Worm (Caenorhabditis elegans) whole organism, L4 larva: Measurements from ENCODE around the gene dnj-20.
A peak's percentile ranks its signal among the peaks of the same experiment; 100 is the strongest.

ENCODE experiments used
- F26F4.8 ChIP-seq: fragments of 200-800 bp; sonication (Bioruptor generic); conservative IDR thresholded peaks from 2 replicates; pipeline ENCODE4 v1.3.6; 2022; ENCODE audit warnings: missing genetic modification characterization, missing compliant biosample characterization
- F49E8.2 ChIP-seq: sonication (generic microtip); optimal IDR thresholded peaks from 2 replicates; lab custom pipeline; 2016; ENCODE audit warnings: missing compliant biosample characterization, mild to moderate bottlenecking, missing genetic modification characterization, borderline replicate concordance
- R02D3.7 ChIP-seq: fragments of 150-350 bp; sonication (generic microtip); optimal IDR thresholded peaks from 3 replicates; lab custom pipeline; 2014; ENCODE audit warnings: missing biosample characterization, missing genetic modification characterization
- Y75B8A.6 ChIP-seq: fragments of 200-800 bp; sonication (Bioruptor generic); IDR thresholded peaks from 2 replicates; pipeline ENCODE4 v1.3.6; 2022; ENCODE audit warnings: missing genetic modification reagents, missing genetic modification characterization, missing compliant biosample characterization
- ZK337.2 ChIP-seq: fragments of 200-800 bp; sonication (Bioruptor generic); IDR thresholded peaks from 2 replicates; pipeline ENCODE4 v1.3.6; 2022; ENCODE audit warnings: missing genetic modification reagents, missing genetic modification characterization, missing compliant biosample characterization
- ZK546.5 ChIP-seq, 2 experiments: sonication (generic microtip); optimal IDR thresholded peaks; 2 replicates each; lab custom pipeline; 2017; ENCODE audit warnings: missing biosample characterization in 2 of 2, missing genetic modification characterization in 2 of 2
- aha-1 ChIP-seq: fragments of 150-350 bp; peaks from one replicate; lab custom pipeline; 2014; ENCODE audit warnings: missing biosample characterization, missing genetic modification characterization
- aly-2 ChIP-seq: sonication (generic microtip); optimal IDR thresholded peaks from 2 replicates; lab custom pipeline; 2018; ENCODE audit warnings: missing biosample characterization, missing genetic modification characterization
- attf-4 ChIP-seq: sonication (generic microtip); optimal IDR thresholded peaks from 3 replicates; lab custom pipeline; 2017; ENCODE audit warnings: missing biosample characterization, missing genetic modification characterization
- ceh-44 ChIP-seq: fragments of 200-800 bp; sonication (Bioruptor generic); IDR thresholded peaks from 2 replicates; pipeline ENCODE4 v1.3.6; 2022; ENCODE audit warnings: missing genetic modification reagents, missing genetic modification characterization, missing compliant biosample characterization
- ceh-62 ChIP-seq: sonication (generic microtip); optimal IDR thresholded peaks from 2 replicates; lab custom pipeline; 2017; ENCODE audit warnings: missing biosample characterization, missing genetic modification characterization
- cey-2 ChIP-seq: sonication (generic microtip); optimal IDR thresholded peaks from 3 replicates; lab custom pipeline; 2017; ENCODE audit warnings: missing genetic modification characterization, mild to moderate bottlenecking, missing compliant biosample characterization, antibody characterized with exemption, borderline replicate concordance; ENCODE audit not compliant: insufficient read depth
- ctbp-1 ChIP-seq: fragments of 200-800 bp; sonication (Bioruptor generic); IDR thresholded peaks from 2 replicates; pipeline ENCODE4 v1.3.6; 2022; ENCODE audit warnings: missing genetic modification reagents, missing genetic modification characterization, missing compliant biosample characterization
- daf-12 ChIP-seq: fragments of 150-350 bp; optimal IDR thresholded peaks from 2 replicates; lab custom pipeline; 2014; ENCODE audit warnings: missing biosample characterization, missing genetic modification reagents, missing genetic modification characterization
- daf-8 ChIP-seq: fragments of 200-800 bp; sonication (Bioruptor generic); IDR thresholded peaks from 2 replicates; pipeline ENCODE4 v1.3.6; 2022; ENCODE audit warnings: missing genetic modification characterization, missing compliant biosample characterization
- dmd-6 ChIP-seq: fragments of 200-800 bp; sonication (Bioruptor generic); IDR thresholded peaks from 2 replicates; pipeline ENCODE4 v1.3.6; 2022; ENCODE audit warnings: missing genetic modification reagents, missing genetic modification characterization, missing compliant biosample characterization
- dmd-8 ChIP-seq: fragments of 200-800 bp; sonication (Bioruptor generic); IDR thresholded peaks from 2 replicates; pipeline ENCODE4 v1.3.6; 2022; ENCODE audit warnings: missing genetic modification characterization, missing compliant biosample characterization
- dpl-1 ChIP-seq: fragments of 150-350 bp; optimal IDR thresholded peaks from 2 replicates; lab custom pipeline; 2014; ENCODE audit warnings: missing biosample characterization, missing genetic modification reagents, missing genetic modification characterization
- duxl-1 ChIP-seq: sonication (generic microtip); optimal IDR thresholded peaks from 2 replicates; lab custom pipeline; 2016; ENCODE audit warnings: mild to moderate bottlenecking, missing genetic modification characterization, moderate library complexity, missing compliant biosample characterization; ENCODE audit not compliant: poor library complexity
- fkh-10 ChIP-seq: fragments of 150-350 bp; optimal IDR thresholded peaks from 2 replicates; lab custom pipeline; 2014; ENCODE audit warnings: missing biosample characterization, missing genetic modification reagents, missing genetic modification characterization
- fos-1 ChIP-seq: fragments of 150-350 bp; optimal IDR thresholded peaks from 2 replicates; lab custom pipeline; 2014; ENCODE audit warnings: missing biosample characterization, missing genetic modification characterization
- hlh-11 ChIP-seq: fragments of 200-800 bp; sonication (Bioruptor generic); optimal IDR thresholded peaks from 2 replicates; lab custom pipeline; 2018; ENCODE audit warnings: mild to moderate bottlenecking, missing genetic modification characterization, missing compliant biosample characterization
- lim-7 ChIP-seq: fragments of 200-800 bp; sonication (Bioruptor generic); IDR thresholded peaks from 2 replicates; pipeline ENCODE4 v1.3.6; 2022; ENCODE audit warnings: missing genetic modification characterization, missing compliant biosample characterization
- lin-1 ChIP-seq: fragments of 200-800 bp; sonication (Bioruptor generic); IDR thresholded peaks from 2 replicates; pipeline ENCODE4 v1.3.6; 2022; ENCODE audit warnings: missing genetic modification reagents, missing genetic modification characterization, missing compliant biosample characterization
- lin-15B ChIP-seq: fragments of 150-350 bp; sonication (generic microtip); optimal IDR thresholded peaks from 3 replicates; lab custom pipeline; 2014; ENCODE audit warnings: missing biosample characterization, missing genetic modification characterization
- lin-38 ChIP-seq: fragments of 200-800 bp; sonication (Bioruptor generic); IDR thresholded peaks from 2 replicates; pipeline ENCODE4 v1.3.6; 2022; ENCODE audit warnings: missing genetic modification reagents, missing genetic modification characterization, missing compliant biosample characterization
- lir-3 ChIP-seq: sonication (generic microtip); optimal IDR thresholded peaks from 2 replicates; lab custom pipeline; 2016; ENCODE audit warnings: mild to moderate bottlenecking, missing genetic modification characterization, missing compliant biosample characterization
- lsy-2 ChIP-seq, 2 experiments: fragments of 150-350 bp in 1 of 2; sonication (generic microtip) in 1 of 2; optimal IDR thresholded peaks; 2 replicates each; lab custom pipeline; 2014 to 2017; ENCODE audit warnings: missing biosample characterization in 2 of 2, missing genetic modification characterization in 2 of 2
- madf-5 ChIP-seq, 2 experiments: fragments of 200-800 bp; sonication (Bioruptor generic); IDR thresholded peaks; 2 replicates each; pipeline ENCODE4 v1.3.6; 2022; ENCODE audit warnings: missing compliant biosample characterization in 2 of 2, missing genetic modification characterization in 2 of 2
- mep-1 ChIP-seq: fragments of 150-350 bp; sonication (generic microtip); optimal IDR thresholded peaks from 3 replicates; lab custom pipeline; 2014; ENCODE audit warnings: missing biosample characterization, missing genetic modification characterization
- nhr-11 ChIP-seq: fragments of 150-350 bp; optimal IDR thresholded peaks from 2 replicates; lab custom pipeline; 2014; ENCODE audit warnings: missing biosample characterization, missing genetic modification characterization
- nhr-28 ChIP-seq: fragments of 150-350 bp; optimal IDR thresholded peaks from 2 replicates; lab custom pipeline; 2014; ENCODE audit warnings: missing biosample characterization, missing genetic modification characterization
- nhr-41 ChIP-seq: fragments of 200-800 bp; sonication (Bioruptor generic); IDR thresholded peaks from 2 replicates; pipeline ENCODE4 v1.3.6; 2022; ENCODE audit warnings: missing genetic modification reagents, missing genetic modification characterization, missing compliant biosample characterization
- nhr-76 ChIP-seq: fragments of 150-350 bp; optimal IDR thresholded peaks from 2 replicates; lab custom pipeline; 2014; ENCODE audit warnings: missing biosample characterization, missing genetic modification characterization
- nhr-77 ChIP-seq: fragments of 150-350 bp; optimal IDR thresholded peaks from 2 replicates; lab custom pipeline; 2014; ENCODE audit warnings: missing biosample characterization, missing genetic modification characterization
- skn-1 ChIP-seq: fragments of 150-350 bp; optimal IDR thresholded peaks from 2 replicates; lab custom pipeline; 2014; ENCODE audit warnings: missing biosample characterization, missing genetic modification characterization
- snpc-4 ChIP-seq: fragments of 150-350 bp; optimal IDR thresholded peaks from 2 replicates; lab custom pipeline; 2014; ENCODE audit warnings: missing biosample characterization, missing genetic modification characterization
- tag-97 ChIP-seq: fragments of 200-800 bp; sonication (Bioruptor generic); IDR thresholded peaks from 2 replicates; pipeline ENCODE4 v1.3.6; 2022; ENCODE audit warnings: missing genetic modification characterization, missing compliant biosample characterization
- tra-1 ChIP-seq: fragments of 200-800 bp; sonication (Bioruptor generic); IDR thresholded peaks from 2 replicates; pipeline ENCODE4 v1.3.6; 2022; ENCODE audit warnings: missing genetic modification reagents, missing genetic modification characterization, missing compliant biosample characterization
- unc-39 ChIP-seq: sonication (generic microtip); optimal IDR thresholded peaks from 2 replicates; lab custom pipeline; 2017; ENCODE audit warnings: missing biosample characterization, missing genetic modification characterization
- zag-1 ChIP-seq: fragments of 150-350 bp; optimal IDR thresholded peaks from 2 replicates; lab custom pipeline; 2014; ENCODE audit warnings: missing biosample characterization, missing genetic modification characterization
- zfp-2 ChIP-seq: sonication (generic microtip); optimal IDR thresholded peaks from 2 replicates; lab custom pipeline; 2016; ENCODE audit warnings: mild to moderate bottlenecking, missing genetic modification characterization, missing compliant biosample characterization
- zip-2 ChIP-seq: fragments of 150-350 bp; optimal IDR thresholded peaks from 2 replicates; lab custom pipeline; 2014; ENCODE audit warnings: missing biosample characterization, missing genetic modification characterization

Gene dnj-20

DNA sequence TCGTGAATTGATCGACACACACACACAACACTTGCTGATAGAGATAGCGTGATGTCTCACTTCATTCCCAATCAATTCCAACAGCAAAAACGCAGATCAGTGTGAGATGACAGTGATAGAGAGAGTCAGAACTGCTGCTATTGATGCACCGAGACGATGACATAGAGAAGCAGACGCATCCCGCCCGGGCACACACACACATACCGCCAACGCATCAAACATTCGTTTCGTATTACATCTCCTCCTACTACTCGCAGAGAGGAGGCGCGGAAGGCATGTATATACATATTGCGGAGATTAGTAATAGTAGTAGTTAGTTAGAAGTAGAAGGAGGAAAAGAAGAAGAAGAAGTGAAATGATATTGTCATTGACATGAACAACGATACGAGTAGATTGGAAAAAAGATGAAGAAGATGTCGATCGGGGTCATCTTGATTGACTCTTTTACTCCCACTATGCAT, 4.5 kb downstream of the dnj-20 start (continued):
- no peak for TF ChIP-seq ZK337.2 (GFP tag; lab: Robert Waterston, UW)
- no peak for TF ChIP-seq zip-2 (tag; lab: Kevin White, UChicago)
- TF ChIP-seq lin-38 (GFP tag; lab: Robert Waterston, UW) = peak; percentile 36
- TF ChIP-seq nhr-11 (tag; lab: Kevin White, UChicago) = peak; percentile 79
- peak; percentile 56; the same call in 1 of the 2 replicates for TF ChIP-seq lin-1 (GFP tag; lab: Robert Waterston, UW)
- peak; percentile 45 to 48 for TF ChIP-seq lsy-2 (tag; optimal IDR thresholded peaks at IDR 0.05; lab: Kevin White, UChicago)
- TF ChIP-seq nhr-41 = 0 out of 2 replicates have a peak, but pooled peaks have one; percentile 53
- no peak for TF ChIP-seq aly-2 (tag; lab: Kevin White, UChicago)
- peak; percentile 75 for TF ChIP-seq mep-1 (tag; lab: Kevin White, UChicago)
- no peak for TF ChIP-seq dmd-8
- TF ChIP-seq R02D3.7 (tag; lab: Kevin White, UChicago) = no peak
- no peak for TF ChIP-seq ZK546.5 (tag; optimal IDR thresholded peaks at IDR 0.05; lab: Kevin White, UChicago)
- TF ChIP-seq nhr-28 (tag; lab: Kevin White, UChicago) = peak; percentile 93
- TF ChIP-seq dpl-1 (GFP tag; lab: Kevin White, UChicago) = peak; percentile 37
- TF ChIP-seq attf-4 = no peak
- peak; percentile 92 for TF ChIP-seq hlh-11 (tag; lab: Kevin White, UChicago)
- TF ChIP-seq unc-39 (tag; lab: Kevin White, UChicago) = no peak
- TF ChIP-seq daf-12 (tag; lab: Kevin White, UChicago) = no peak
- no peak for TF ChIP-seq ceh-62
- TF ChIP-seq madf-5 (GFP tag; IDR thresholded peaks at IDR 0.05; lab: Robert Waterston, UW) = no peak
- no peak for TF ChIP-seq F26F4.8 (GFP tag; lab: Robert Waterston, UW)
- TF ChIP-seq tra-1 (GFP tag; lab: Robert Waterston, UW) = peak; percentile 53
- TF ChIP-seq F49E8.2 (tag; lab: Kevin White, UChicago) = no peak
- TF ChIP-seq nhr-76 (tag; lab: Kevin White, UChicago) = no peak
- TF ChIP-seq nhr-77 = peak; percentile 3
- no peak for TF ChIP-seq tag-97 (GFP tag; lab: Robert Waterston, UW)
- no peak for TF ChIP-seq daf-8 (GFP tag; lab: Robert Waterston, UW)
- TF ChIP-seq ctbp-1 (GFP tag; lab: Robert Waterston, UW) = no peak
- TF ChIP-seq lir-3 (tag; lab: Kevin White, UChicago) = no peak
- TF ChIP-seq snpc-4 (tag; lab: Kevin White, UChicago) = no peak
- TF ChIP-seq zag-1 (tag; lab: Kevin White, UChicago) = no peak

DNA sequence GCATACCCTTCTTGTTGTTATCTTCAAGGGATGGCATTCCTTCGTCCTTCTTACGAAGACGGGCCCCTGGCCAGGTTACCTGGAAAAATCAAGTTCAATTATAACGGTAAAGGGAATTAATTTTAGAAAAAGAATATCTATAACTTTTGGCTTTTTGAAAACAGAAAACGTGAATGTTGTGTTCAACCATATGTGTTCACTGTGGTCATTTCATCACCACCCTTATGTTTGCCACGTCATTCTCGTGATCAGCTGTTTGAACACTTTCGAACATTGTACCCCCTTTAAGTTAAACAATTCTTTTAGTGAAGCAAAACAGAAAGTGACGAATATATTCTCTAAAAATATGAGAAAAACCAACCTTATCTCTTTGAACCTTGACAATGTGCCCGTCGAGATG, 5.2 kb downstream of the dnj-20 start:
- TF ChIP-seq Y75B8A.6 (GFP tag; lab: Robert Waterston, UW) = 0 out of 2 replicates have a peak, but pooled peaks have one; percentile 32
- TF ChIP-seq lim-7 = peak; percentile 31; the same call in 1 of the 2 replicates
- no peak for TF ChIP-seq skn-1 (tag; lab: Kevin White, UChicago)
- TF ChIP-seq dpl-1 (GFP tag; lab: Kevin White, UChicago) = no peak

DNA sequence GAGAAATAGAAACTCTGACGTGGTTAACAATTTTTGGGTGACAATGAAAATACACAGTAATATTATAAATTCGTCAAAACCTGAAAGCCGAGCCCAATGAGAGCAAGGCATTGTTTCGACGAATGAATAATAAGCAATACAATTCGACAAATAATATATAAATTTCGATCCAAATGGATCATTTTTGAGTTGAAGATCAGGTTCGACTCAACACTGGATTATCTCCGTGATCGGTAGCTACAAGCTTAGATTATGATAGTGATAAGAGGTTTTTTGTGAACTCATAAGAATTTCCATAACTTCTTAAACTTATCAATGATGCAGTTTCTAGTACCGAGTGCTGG, 6.1 kb downstream of the dnj-20 start:
- TF ChIP-seq fkh-10 (GFP tag; lab: Kevin White, UChicago) (no peak), fos-1 (tag; lab: Kevin White, UChicago) (peak; percentile 27), aha-1 (peak; percentile 76), dmd-6 (GFP tag; lab: Robert Waterston, UW) (peak; percentile 19; the same call in 1 of the 2 replicates), ceh-44 (GFP tag; lab: Robert Waterston, UW) (0 out of 2 replicates have a peak, but pooled peaks have one; percentile 7), zfp-2 (no peak), lin-15B (tag; lab: Kevin White, UChicago) (peak; percentile 12), duxl-1 (peak; percentile 10), cey-2 (tag; lab: Kevin White, UChicago) (no peak)
- TF ChIP-seq, all 104 proteins: peak for 6
